Fruit fly (Drosophila melanogaster) whole organism, embryonic: Measurements from ENCODE around the gene mRpL35.

Source experiments
- BtbVII ChIP-seq: fragments of 200-800 bp; sonication (Bioruptor generic); optimal IDR thresholded peaks from 3 replicates; lab custom pipeline; 2017; ENCODE audit warnings: missing biosample characterization, mild to moderate bottlenecking, missing genetic modification characterization
- C15 ChIP-seq: fragments of 200-800 bp; sonication (Bioruptor generic); IDR thresholded peaks from 3 replicates; pipeline ENCODE4 v1.3.6; 2022; ENCODE audit warnings: missing biosample characterization, missing genetic modification characterization
- CG10209 ChIP-seq: fragments of 200-800 bp; sonication (Bioruptor generic); optimal IDR thresholded peaks from 3 replicates; lab custom pipeline; 2017; ENCODE audit warnings: missing biosample characterization, mild to moderate bottlenecking, missing genetic modification characterization, missing genetic modification reagents
- CG10366 ChIP-seq: fragments of 200-800 bp; sonication (Bioruptor generic); IDR thresholded peaks from 2 replicates; pipeline ENCODE4 v1.3.6; 2022; ENCODE audit warnings: missing biosample characterization, missing genetic modification characterization
- CG11696 ChIP-seq: fragments of 200-800 bp; sonication (Bioruptor generic); IDR thresholded peaks from 2 replicates; pipeline ENCODE4 v1.3.6; 2022; ENCODE audit warnings: missing biosample characterization, missing genetic modification characterization
- CG11723 ChIP-seq: fragments of 200-800 bp; sonication (Bioruptor generic); optimal IDR thresholded peaks from 2 replicates; lab custom pipeline; 2017; ENCODE audit warnings: missing biosample characterization, mild to moderate bottlenecking, missing genetic modification characterization
- CG12391 ChIP-seq: fragments of 200-800 bp; sonication (Bioruptor generic); optimal IDR thresholded peaks from 3 replicates; lab custom pipeline; 2018; ENCODE audit warnings: missing biosample characterization, mild to moderate bottlenecking, missing genetic modification characterization, moderate library complexity
- CG14441 ChIP-seq: fragments of 200-800 bp; sonication (Bioruptor generic); IDR thresholded peaks from 2 replicates; pipeline ENCODE4 v1.3.6; 2022; ENCODE audit warnings: missing biosample characterization, missing genetic modification characterization
- CG15696 ChIP-seq: fragments of 200-800 bp; sonication (Bioruptor generic); optimal IDR thresholded peaks from 2 replicates; lab custom pipeline; 2019; ENCODE audit warnings: missing biosample characterization, mild to moderate bottlenecking, missing genetic modification characterization, moderate library complexity
- CG2889 ChIP-seq: fragments of 200-800 bp; sonication (Bioruptor generic); IDR thresholded peaks from 3 replicates; pipeline ENCODE4 v1.3.6; 2022; ENCODE audit warnings: missing biosample characterization, missing genetic modification characterization
- CG30020 ChIP-seq: fragments of 200-800 bp; optimal IDR thresholded peaks from 2 replicates; lab custom pipeline; 2019; ENCODE audit warnings: missing biosample characterization, mild to moderate bottlenecking, missing genetic modification characterization, moderate library complexity
- CG30431 ChIP-seq: fragments of 200-800 bp; sonication (Bioruptor generic); optimal IDR thresholded peaks from 2 replicates; lab custom pipeline; 2017; ENCODE audit warnings: missing biosample characterization, missing genetic modification characterization
- CG3163 ChIP-seq: fragments of 200-800 bp; sonication (Bioruptor generic); optimal IDR thresholded peaks from 3 replicates; lab custom pipeline; 2016; ENCODE audit warnings: missing biosample characterization, missing genetic modification characterization
- CG34422 ChIP-seq: fragments of 200-800 bp; sonication (Bioruptor generic); IDR thresholded peaks from 3 replicates; pipeline ENCODE4 v1.3.6; 2022; ENCODE audit warnings: missing biosample characterization, missing genetic modification characterization
- CG4282 ChIP-seq: fragments of 200-800 bp; sonication (Bioruptor generic); optimal IDR thresholded peaks from 2 replicates; lab custom pipeline; 2016; ENCODE audit warnings: missing biosample characterization, missing genetic modification characterization
- CG7745 ChIP-seq: fragments of 200-800 bp; sonication (Bioruptor generic); optimal IDR thresholded peaks from 2 replicates; lab custom pipeline; 2018; ENCODE audit warnings: missing biosample characterization, mild to moderate bottlenecking, missing genetic modification characterization, moderate library complexity
- D19A ChIP-seq: fragments of 200-800 bp; optimal IDR thresholded peaks from 3 replicates; lab custom pipeline; 2019; ENCODE audit warnings: missing biosample characterization, mild to moderate bottlenecking, missing genetic modification characterization, moderate library complexity
- Dll ChIP-seq: fragments of 200-800 bp; sonication (Bioruptor generic); IDR thresholded peaks from 4 replicates; pipeline ENCODE4 v1.3.6; 2022; ENCODE audit warnings: missing biosample characterization, missing genetic modification characterization; ENCODE audit not compliant: partially characterized antibody
- Drgx ChIP-seq: fragments of 200-800 bp; sonication (Bioruptor generic); IDR thresholded peaks from 2 replicates; pipeline ENCODE4 v1.3.6; 2022; ENCODE audit warnings: missing biosample characterization, missing genetic modification characterization
- Eip74EF ChIP-seq, 2 experiments: fragments of 200-800 bp in 1 of 2; fragments of >200 bp in 1 of 2; sonication (Bioruptor generic) in 1 of 2; optimal IDR thresholded peaks; 2 replicates each; lab custom pipeline; 2017 to 2019; ENCODE audit warnings: missing biosample characterization in 2 of 2, missing genetic modification characterization in 2 of 2, mild to moderate bottlenecking in 1 of 2, moderate library complexity in 1 of 2
- Ets97D ChIP-seq: fragments of 200-800 bp; sonication (Bioruptor generic); optimal IDR thresholded peaks from 3 replicates; lab custom pipeline; 2016; ENCODE audit warnings: missing biosample characterization, missing genetic modification characterization
- Fer3 ChIP-seq: fragments of 200-800 bp; sonication (Bioruptor generic); optimal IDR thresholded peaks from 2 replicates; lab custom pipeline; 2018; ENCODE audit warnings: missing biosample characterization, mild to moderate bottlenecking, missing genetic modification characterization, moderate library complexity
- H15 ChIP-seq: fragments of 200-800 bp; sonication (Bioruptor generic); IDR thresholded peaks from 3 replicates; pipeline ENCODE4 v1.3.6; 2022; ENCODE audit warnings: missing biosample characterization, missing genetic modification characterization
- Hr3 ChIP-seq: fragments of 200-800 bp; sonication (Bioruptor generic); optimal IDR thresholded peaks from 3 replicates; lab custom pipeline; 2016; ENCODE audit warnings: missing biosample characterization, missing genetic modification characterization
- Lpt ChIP-seq: fragments of >200 bp; optimal IDR thresholded peaks from 2 replicates; lab custom pipeline; 2018; ENCODE audit warnings: missing biosample characterization, missing genetic modification characterization
- Med ChIP-seq: fragments of 200-800 bp; sonication (Bioruptor generic); peaks from one replicate; lab custom pipeline; 2016; ENCODE audit warnings: missing biosample characterization, missing genetic modification characterization, mild to moderate bottlenecking, inconsistent platforms, moderate library complexity
- Oli ChIP-seq: fragments of 200-800 bp; sonication (Bioruptor generic); optimal IDR thresholded peaks from 2 replicates; lab custom pipeline; 2018; ENCODE audit warnings: missing biosample characterization, mild to moderate bottlenecking, missing genetic modification characterization, moderate library complexity
- Ptx1 ChIP-seq: fragments of 200-800 bp; sonication (Bioruptor generic); IDR thresholded peaks from 2 replicates; pipeline ENCODE4 v1.3.6; 2022; ENCODE audit warnings: missing biosample characterization, missing genetic modification characterization
- Rx ChIP-seq: fragments of 200-800 bp; sonication (Bioruptor generic); IDR thresholded peaks from 2 replicates; pipeline ENCODE4 v1.3.6; 2022; ENCODE audit warnings: missing biosample characterization, missing genetic modification characterization
- Trl ChIP-seq, 3 experiments: fragments of >200 bp in 2 of 3; fragments of 200-800 bp in 1 of 3; sonication (Bioruptor generic) in 1 of 3; optimal IDR thresholded peaks; 2 replicates in 1 of 3; 3 replicates in 2 of 3; lab custom pipeline; 2016 to 2017; ENCODE audit warnings: missing biosample characterization in 1 of 3, missing genetic modification characterization in 1 of 3
- bigmax ChIP-seq: fragments of 200-800 bp; sonication (Bioruptor generic); optimal IDR thresholded peaks from 2 replicates; lab custom pipeline; 2018; ENCODE audit warnings: missing biosample characterization, mild to moderate bottlenecking, missing genetic modification characterization
- btn ChIP-seq: fragments of 200-800 bp; sonication (Bioruptor generic); optimal IDR thresholded peaks from 2 replicates; lab custom pipeline; 2016; ENCODE audit warnings: missing biosample characterization, missing genetic modification characterization
- chinmo ChIP-seq: fragments of 200-800 bp; sonication (Bioruptor generic); IDR thresholded peaks from 4 replicates; pipeline ENCODE4 v1.3.6; 2022; ENCODE audit warnings: missing biosample characterization, missing genetic modification characterization; ENCODE audit not compliant: partially characterized antibody
- crp ChIP-seq, 2 experiments: fragments of 200-800 bp; sonication (Bioruptor generic); optimal IDR thresholded peaks; 2 replicates in 1 of 2; 3 replicates in 1 of 2; lab custom pipeline; 2017; ENCODE audit warnings: missing biosample characterization in 2 of 2, missing genetic modification characterization in 2 of 2, mild to moderate bottlenecking in 1 of 2, moderate library complexity in 1 of 2
- dimm ChIP-seq: fragments of 200-800 bp; sonication (Bioruptor generic); IDR thresholded peaks from 2 replicates; pipeline ENCODE4 v1.3.6; 2022; ENCODE audit warnings: missing biosample characterization, missing genetic modification characterization
- ems ChIP-seq: fragments of 200-800 bp; sonication (Bioruptor generic); optimal IDR thresholded peaks from 3 replicates; lab custom pipeline; 2016; ENCODE audit warnings: missing biosample characterization, missing genetic modification characterization
- eyg ChIP-seq: fragments of 200-800 bp; sonication (Bioruptor generic); optimal IDR thresholded peaks from 3 replicates; lab custom pipeline; 2016; ENCODE audit warnings: missing biosample characterization, missing genetic modification characterization
- grau ChIP-seq: fragments of 200-800 bp; optimal IDR thresholded peaks from 3 replicates; lab custom pipeline; 2019; ENCODE audit warnings: missing biosample characterization, mild to moderate bottlenecking, missing genetic modification characterization, moderate library complexity
- kay ChIP-seq: fragments of 200-800 bp; sonication (Bioruptor generic); optimal IDR thresholded peaks from 2 replicates; lab custom pipeline; 2016; ENCODE audit warnings: missing biosample characterization, missing genetic modification characterization
- ken ChIP-seq: fragments of 200-800 bp; sonication (Bioruptor generic); IDR thresholded peaks from 3 replicates; pipeline ENCODE4 v1.3.6; 2022; ENCODE audit warnings: missing biosample characterization, missing genetic modification characterization
- luna ChIP-seq: fragments of 200-800 bp; sonication (Bioruptor generic); optimal IDR thresholded peaks from 2 replicates; lab custom pipeline; 2016; ENCODE audit warnings: missing biosample characterization, missing genetic modification characterization
- nerfin-1 ChIP-seq: fragments of 200-800 bp; sonication (Bioruptor generic); optimal IDR thresholded peaks from 3 replicates; lab custom pipeline; 2019; ENCODE audit warnings: missing biosample characterization, mild to moderate bottlenecking, missing genetic modification characterization, moderate library complexity
- pfk ChIP-seq: fragments of 200-800 bp; sonication (Bioruptor generic); optimal IDR thresholded peaks from 2 replicates; lab custom pipeline; 2018; ENCODE audit warnings: missing biosample characterization, mild to moderate bottlenecking, missing genetic modification characterization, moderate library complexity
- salm ChIP-seq: fragments of 200-800 bp; sonication (Bioruptor generic); optimal IDR thresholded peaks from 2 replicates; lab custom pipeline; 2018; ENCODE audit warnings: missing biosample characterization, mild to moderate bottlenecking, missing genetic modification characterization
- sens-2 ChIP-seq: fragments of 200-800 bp; sonication (Bioruptor generic); IDR thresholded peaks from 2 replicates; pipeline ENCODE4 v1.3.6; 2022; ENCODE audit warnings: missing biosample characterization, missing genetic modification characterization
- seq ChIP-seq: fragments of 200-800 bp; sonication (Bioruptor generic); IDR thresholded peaks from 2 replicates; pipeline ENCODE4 v1.3.6; 2022; ENCODE audit warnings: missing biosample characterization, missing genetic modification characterization
- stwl ChIP-seq: fragments of 200-800 bp; sonication (Bioruptor generic); optimal IDR thresholded peaks from 3 replicates; lab custom pipeline; 2018; ENCODE audit warnings: missing biosample characterization, mild to moderate bottlenecking, missing genetic modification characterization, moderate library complexity
- tll ChIP-seq, 2 experiments: fragments of 200-800 bp in 1 of 2; fragments of >200 bp in 1 of 2; sonication (Bioruptor generic) in 1 of 2; optimal IDR thresholded peaks; 2 replicates each; lab custom pipeline; 2017 to 2019; ENCODE audit warnings: missing biosample characterization in 2 of 2, missing genetic modification characterization in 2 of 2, mild to moderate bottlenecking in 1 of 2, moderate library complexity in 1 of 2
- twi ChIP-seq: fragments of 200-800 bp; optimal IDR thresholded peaks from 2 replicates; lab custom pipeline; 2019; ENCODE audit warnings: missing biosample characterization, mild to moderate bottlenecking, missing genetic modification characterization, moderate library complexity
- unc-4 ChIP-seq: fragments of 200-800 bp; sonication (Bioruptor generic); IDR thresholded peaks from 2 replicates; pipeline ENCODE4 v1.3.6; 2022; ENCODE audit warnings: missing biosample characterization, missing genetic modification characterization; ENCODE audit not compliant: partially characterized antibody
- vfl ChIP-seq: fragments of 200-800 bp; sonication (Bioruptor generic); optimal IDR thresholded peaks from 2 replicates; lab custom pipeline; 2016; ENCODE audit warnings: missing biosample characterization, missing genetic modification characterization

Gene mRpL35

DNA sequence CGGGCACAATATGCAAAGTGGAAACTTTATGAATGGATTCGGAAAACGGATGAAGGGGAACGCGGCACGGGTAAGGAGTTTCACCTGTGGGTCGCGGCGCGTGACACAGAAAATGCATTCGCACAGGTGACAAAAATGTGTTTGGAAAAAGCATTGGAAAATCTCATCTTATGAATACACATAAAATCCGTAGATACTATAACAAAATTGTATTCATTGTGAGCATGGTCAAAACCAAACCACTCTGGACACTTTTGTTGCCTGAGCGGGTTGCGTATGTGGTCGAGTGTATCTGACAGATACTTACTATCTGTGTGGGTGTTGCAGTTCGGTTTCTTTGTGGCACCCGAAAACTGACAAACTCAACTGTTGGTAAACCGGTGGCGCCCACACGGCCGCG is 16.2 kb downstream of the mRpL35 start (continued):
- TF ChIP-seq bigmax (no peak), twi (tag; lab: Kevin White, UChicago) (no peak), Oli (tag; lab: Kevin White, UChicago) (peak; percentile 54), Med (peak; percentile 79), pfk (GFP tag; lab: Kevin White, UChicago) (no peak), tll (GFP tag; optimal IDR thresholded peaks at IDR 0.05; lab: Kevin White, UChicago) (no peak), H15 (GFP tag; lab: Robert Waterston, UW) (peak; percentile 60; the same call in 2 of the 3 replicates), luna (GFP tag; lab: Kevin White, UChicago) (no peak), Trl (optimal IDR thresholded peaks at IDR 0.05; lab: Kevin White, UChicago) (no peak), Trl (GFP tag; optimal IDR thresholded peaks at IDR 0.05; lab: Kevin White, UChicago) (no peak), Dll (GFP tag; lab: Robert Waterston, UW) (no peak), eyg (GFP tag; lab: Kevin White, UChicago) (no peak), Ets97D (GFP tag; lab: Kevin White, UChicago) (no peak), CG34422 (GFP tag; lab: Robert Waterston, UW) (peak; percentile 76), btn (GFP tag; lab: Kevin White, UChicago) (no peak), Fer3 (no peak), chinmo (no peak), CG10209 (GFP tag; lab: Kevin White, UChicago) (peak; percentile 4), Hr3 (peak; percentile 25), salm (tag; lab: Kevin White, UChicago) (no peak), Lpt (GFP tag; lab: Kevin White, UChicago) (no peak), CG12391 (peak; percentile 61), CG30020 (no peak), Rx (GFP tag; lab: Robert Waterston, UW) (peak; percentile 72), ken (peak; percentile 61; the same call in 1 of the 3 replicates), BtbVII (GFP tag; lab: Kevin White, UChicago) (no peak), CG3163 (GFP tag; lab: Kevin White, UChicago) (no peak), CG30431 (peak; percentile 4), vfl (GFP tag; lab: Kevin White, UChicago) (no peak), seq (GFP tag; lab: Robert Waterston, UW) (peak; percentile 35; the same call in 1 of the 2 replicates), Drgx (GFP tag; lab: Robert Waterston, UW) (peak; percentile 93), CG14441 (GFP tag; lab: Robert Waterston, UW) (peak; percentile 51), Ptx1 (GFP tag; lab: Robert Waterston, UW) (peak; percentile 75), C15 (GFP tag; lab: Robert Waterston, UW) (no peak), grau (tag; lab: Kevin White, UChicago) (peak; percentile 38), sens-2 (GFP tag; lab: Robert Waterston, UW) (peak; percentile 38; the same call in 1 of the 2 replicates), CG7745 (tag; lab: Kevin White, UChicago) (no peak), CG4282 (GFP tag; lab: Kevin White, UChicago) (no peak), CG2889 (GFP tag; lab: Robert Waterston, UW) (no peak), CG15696 (tag; lab: Kevin White, UChicago) (no peak), nerfin-1 (tag; lab: Kevin White, UChicago) (no peak), crp (GFP tag; optimal IDR thresholded peaks at IDR 0.05; lab: Kevin White, UChicago) (peak in 1 of 2 experiments; percentile 10), stwl (no peak), dimm (GFP tag; lab: Robert Waterston, UW) (no peak), CG11723 (GFP tag; lab: Kevin White, UChicago) (no peak), kay (GFP tag; lab: Kevin White, UChicago) (no peak), D19A (tag; lab: Kevin White, UChicago) (no peak), Eip74EF (GFP tag; optimal IDR thresholded peaks at IDR 0.05; lab: Kevin White, UChicago) (no peak), ems (GFP tag; lab: Kevin White, UChicago) (peak; percentile 29), CG11696 (GFP tag; lab: Robert Waterston, UW) (no peak), CG10366 (GFP tag; lab: Robert Waterston, UW) (peak; percentile 57), unc-4 (no peak)
